Worm (Caenorhabditis elegans) whole organism, young adult: ENCODE data around the gene rhy-1.

ENCODE experiments used
- D2030.7 ChIP-seq: fragments of 200-800 bp; sonication (Bioruptor generic); IDR thresholded peaks from 2 replicates; pipeline ENCODE4 v1.3.6; 2022; ENCODE audit warnings: missing genetic modification reagents, missing genetic modification characterization, missing compliant biosample characterization
- dpl-1 ChIP-seq: fragments of 150-350 bp; optimal IDR thresholded peaks from 2 replicates; lab custom pipeline; 2014; ENCODE audit warnings: missing biosample characterization, missing genetic modification reagents, missing genetic modification characterization
- hlh-12 ChIP-seq: sonication (generic microtip); optimal IDR thresholded peaks from 2 replicates; lab custom pipeline; 2016; ENCODE audit warnings: missing genetic modification characterization, missing compliant biosample characterization
- hmg-1.2 ChIP-seq: fragments of 200-800 bp; sonication (Bioruptor generic); IDR thresholded peaks from 2 replicates; pipeline ENCODE4 v1.3.6; 2022; ENCODE audit warnings: missing genetic modification reagents, missing genetic modification characterization, missing compliant biosample characterization
- nfya-1 ChIP-seq: sonication (generic microtip); optimal IDR thresholded peaks from 2 replicates; lab custom pipeline; 2017; ENCODE audit warnings: antibody characterized with exemption, missing compliant biosample characterization, missing genetic modification characterization, borderline replicate concordance; ENCODE audit not compliant: insufficient read depth

ce11 chrII:9152231-9152630 is 8.9 kb upstream of the rhy-1 start, which contains the start of gene col-78:
- TF ChIP-seq D2030.7 (no peak), hlh-12 (tag; lab: Kevin White, UChicago) (no peak), hmg-1.2 (GFP tag; lab: Robert Waterston, UW) (no peak), nfya-1 (tag; lab: Kevin White, UChicago) (no peak), dpl-1 (GFP tag; lab: Kevin White, UChicago) (no peak)
